Worm (Caenorhabditis elegans) whole organism, L4/young adult: ENCODE measurements around the gene K01A11.3.

Source experiments
- W03F9.2 ChIP-seq: fragments of 150-350 bp; optimal IDR thresholded peaks from 2 replicates; lab custom pipeline; 2014; ENCODE audit warnings: missing biosample characterization, missing genetic modification characterization
- him-1 ChIP-seq: sonication (generic microtip); optimal IDR thresholded peaks from 2 replicates; lab custom pipeline; 2016; ENCODE audit warnings: missing genotype, missing genetic modification reagents, missing genetic modification characterization, missing compliant biosample characterization

DNA sequence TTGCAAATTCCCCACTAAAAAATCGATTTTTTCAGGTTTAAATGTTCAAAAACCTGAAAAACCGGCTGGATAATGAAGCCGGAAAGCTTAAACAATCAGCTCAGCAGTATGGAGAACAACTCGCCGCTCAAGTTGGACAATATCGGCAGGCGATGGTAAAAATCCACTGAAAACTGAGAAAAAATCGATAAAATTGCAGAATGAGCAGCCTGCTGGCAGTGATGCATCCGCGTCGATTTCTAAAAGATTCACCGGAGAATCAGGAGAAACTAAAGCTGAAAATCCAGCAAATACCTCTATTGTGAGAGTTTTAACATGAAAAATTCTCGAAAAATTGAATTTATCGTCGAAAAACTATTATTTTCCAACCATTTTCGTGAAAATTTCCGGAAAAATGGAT is 46.9 kb downstream of the K01A11.3 start, which contains the start of gene golg-4:
- TF ChIP-seq W03F9.2 (tag; lab: Kevin White, UChicago) (no peak), him-1 (tag; lab: Kevin White, UChicago) (no peak)
